Fruit fly (Drosophila melanogaster): ENCODE measurements around the gene Nepl8.

Gene Nepl8

DNA sequence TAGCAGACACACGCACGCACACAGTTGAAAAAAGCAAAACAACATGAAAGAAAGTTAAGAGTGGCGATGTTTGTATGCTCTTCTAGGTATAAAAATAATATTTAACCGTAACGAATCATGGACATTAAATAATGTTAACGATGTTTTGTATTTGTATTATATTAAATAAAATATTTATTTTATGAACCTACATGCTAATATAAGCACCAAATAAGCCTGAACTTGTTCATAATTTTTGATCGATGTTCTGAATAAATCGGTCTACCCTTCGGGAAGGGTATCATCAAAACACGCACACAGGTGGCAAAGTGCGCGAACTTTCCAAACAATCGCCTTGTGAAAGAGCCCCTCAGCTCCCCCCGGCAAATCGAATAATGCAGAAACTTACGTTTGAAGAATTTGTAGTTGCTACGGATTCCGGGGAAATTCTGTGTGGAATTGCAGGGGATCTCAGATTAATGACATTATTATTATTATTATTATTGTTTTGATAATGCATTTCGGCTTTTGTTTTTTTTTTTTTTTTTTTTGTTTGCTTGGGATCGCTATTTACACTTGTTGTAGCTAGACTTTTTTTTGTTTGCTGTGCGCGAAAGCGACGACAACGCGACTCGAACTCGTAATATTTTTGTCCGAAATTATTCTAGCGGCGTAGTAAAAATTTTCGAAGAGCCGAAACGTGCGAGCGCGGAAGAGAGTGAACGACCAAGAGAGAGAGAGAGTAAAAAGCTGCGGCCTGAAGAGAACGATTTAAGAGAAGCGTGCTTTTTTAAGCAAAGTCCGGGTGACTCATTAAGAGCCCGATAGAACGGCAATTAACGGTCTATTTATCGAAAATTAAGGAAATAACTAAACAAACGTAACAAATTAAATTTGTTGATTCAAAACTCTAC is 31.9 kb downstream of the Nepl8 start:
- TF ChIP-seq CTCF (optimal IDR thresholded peaks at IDR 0.05) = no peak
- TF ChIP-seq CG8478 (optimal IDR thresholded peaks at IDR 0.05) = no peak

DNA sequence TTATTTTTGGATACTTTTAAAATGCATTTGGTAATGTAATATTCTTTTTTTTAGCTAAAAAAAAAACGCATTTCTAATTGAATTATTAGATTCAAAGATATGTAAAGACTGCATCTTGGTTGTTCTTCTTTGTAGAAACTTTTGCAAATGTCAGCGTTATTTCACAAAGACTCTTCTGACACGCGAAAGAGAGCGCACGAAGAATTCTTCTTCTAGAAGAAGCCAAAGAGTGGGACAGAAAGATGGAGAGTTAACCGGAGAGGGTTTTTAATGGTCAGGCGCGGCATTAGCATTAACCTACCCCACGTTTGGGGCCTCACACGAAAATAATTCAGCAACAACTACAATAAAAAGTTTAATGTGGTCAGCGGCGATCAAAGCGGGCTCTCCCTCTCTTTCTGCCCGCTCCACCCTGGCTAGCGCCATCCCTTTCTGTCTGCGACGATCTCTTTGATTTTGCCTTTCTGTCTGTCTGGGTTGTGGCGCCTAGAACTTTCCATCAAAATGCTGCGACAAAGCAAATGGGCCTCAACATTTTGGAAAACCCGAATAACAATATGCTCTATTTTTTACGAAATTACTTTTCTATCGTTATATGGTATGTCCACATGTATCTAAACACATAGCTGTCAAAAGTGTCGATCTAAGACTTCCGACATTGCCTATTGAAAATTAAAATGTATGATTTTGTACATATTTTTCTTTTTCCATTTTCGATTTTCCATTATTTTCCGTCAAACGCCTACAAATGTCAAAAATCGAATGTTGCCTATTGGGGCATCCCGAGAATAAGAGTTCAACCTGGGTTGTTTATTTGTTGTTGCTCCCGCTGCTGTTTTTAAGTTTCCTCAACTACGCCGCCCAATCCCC is 32.8 kb downstream of the Nepl8 start:
- TF ChIP-seq CTCF (optimal IDR thresholded peaks at IDR 0.05) (no peak), CG8478 (optimal IDR thresholded peaks at IDR 0.05) (no peak)

DNA sequence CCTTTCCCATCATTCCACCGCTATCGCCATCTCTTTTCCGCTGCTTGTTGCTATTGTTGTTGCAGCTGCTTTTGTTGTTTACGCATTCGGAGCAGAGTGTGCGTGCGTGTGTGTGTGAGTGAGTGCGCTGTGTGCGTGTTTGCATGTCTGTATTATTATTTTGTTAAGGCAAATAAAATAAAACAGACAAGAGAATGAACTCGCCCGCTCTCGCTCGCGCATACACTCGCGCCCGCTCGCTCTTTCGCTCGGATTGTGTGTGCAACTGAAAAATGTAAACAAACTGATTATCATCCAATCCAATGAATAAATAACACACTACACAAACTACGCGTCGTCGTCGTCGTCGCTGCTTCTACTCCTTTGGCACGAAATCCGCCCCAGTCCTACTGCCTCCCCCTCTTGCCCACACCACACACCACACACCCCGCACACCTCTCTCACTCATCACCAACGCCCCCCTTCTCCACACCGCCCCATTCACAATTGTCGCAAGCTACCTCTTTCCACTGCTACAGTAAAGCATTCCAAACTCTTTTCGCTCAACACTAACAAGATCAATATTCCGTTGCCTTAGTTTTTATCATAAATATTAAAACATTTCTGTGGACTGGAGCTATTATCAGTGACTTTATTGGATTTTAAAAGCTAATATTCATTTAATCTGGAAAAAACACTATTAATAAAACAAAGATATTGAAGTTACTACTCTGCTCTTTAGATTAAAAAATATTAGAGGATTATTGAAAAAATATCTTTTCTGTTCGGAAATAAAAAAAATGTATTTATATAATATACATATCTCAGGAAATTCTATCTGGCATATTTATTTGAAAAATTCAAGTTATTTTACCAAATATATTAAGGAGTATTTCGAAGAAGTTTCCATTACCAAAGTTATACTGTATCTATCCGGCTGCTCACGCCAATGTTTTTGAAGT is 33.7 kb downstream of the Nepl8 start:
- no peak for TF ChIP-seq CTCF (optimal IDR thresholded peaks at IDR 0.05)
- TF ChIP-seq CG8478 (optimal IDR thresholded peaks at IDR 0.05) = no peak

DNA sequence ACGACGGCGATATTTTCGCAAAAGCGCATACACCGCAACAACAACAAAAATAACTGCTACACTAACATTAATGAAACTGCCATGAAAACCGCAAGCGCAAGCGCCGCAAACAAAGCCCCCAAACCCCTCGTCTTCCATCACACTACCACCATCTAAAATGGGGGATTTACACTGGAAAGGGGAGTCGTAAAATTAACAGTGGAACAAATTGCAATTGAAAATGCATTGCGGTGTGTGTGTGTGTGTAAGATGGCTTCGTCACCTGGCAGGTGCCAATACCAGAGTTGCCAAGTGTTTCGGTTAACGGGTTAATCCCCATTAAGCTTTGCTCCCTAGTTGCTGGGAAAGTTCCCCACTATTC is 34.3 kb downstream of the Nepl8 start:
- TF ChIP-seq CG8478 (optimal IDR thresholded peaks at IDR 0.05) (no peak), CTCF (optimal IDR thresholded peaks at IDR 0.05) (no peak)

DNA sequence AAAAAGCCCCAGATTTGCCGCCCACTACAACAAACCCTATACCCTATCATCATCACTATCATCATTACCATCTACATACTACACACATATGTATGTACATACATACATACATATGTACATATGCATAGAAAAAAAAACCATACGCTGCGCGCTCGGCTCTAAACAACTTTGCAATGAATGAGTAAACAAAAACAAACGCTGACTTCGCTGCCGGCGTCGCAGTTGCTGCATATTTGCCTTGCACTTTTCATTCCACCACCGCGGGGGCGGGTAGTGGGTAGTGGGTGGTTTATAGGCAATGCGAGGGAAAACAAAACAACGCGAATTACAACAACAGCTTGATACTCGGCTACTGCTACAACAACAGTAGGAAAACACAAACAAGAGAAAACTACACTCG is 35.1 kb downstream of the Nepl8 start:
- TF ChIP-seq CTCF (optimal IDR thresholded peaks at IDR 0.05) (no peak), CG8478 (optimal IDR thresholded peaks at IDR 0.05) (no peak)

- no peak for TF ChIP-seq CG8478 (optimal IDR thresholded peaks at IDR 0.05)
- TF ChIP-seq CTCF (optimal IDR thresholded peaks at IDR 0.05) = no peak
Measured at dm6 chr2L:16525114-16525513, 37.2 kb downstream of the Nepl8 start.

- TF ChIP-seq CG8478 (optimal IDR thresholded peaks at IDR 0.05) (no peak), CTCF (optimal IDR thresholded peaks at IDR 0.05) (no peak)
Measured at dm6 chr2L:16526015-16526518, 38.1 kb downstream of the Nepl8 start.

DNA sequence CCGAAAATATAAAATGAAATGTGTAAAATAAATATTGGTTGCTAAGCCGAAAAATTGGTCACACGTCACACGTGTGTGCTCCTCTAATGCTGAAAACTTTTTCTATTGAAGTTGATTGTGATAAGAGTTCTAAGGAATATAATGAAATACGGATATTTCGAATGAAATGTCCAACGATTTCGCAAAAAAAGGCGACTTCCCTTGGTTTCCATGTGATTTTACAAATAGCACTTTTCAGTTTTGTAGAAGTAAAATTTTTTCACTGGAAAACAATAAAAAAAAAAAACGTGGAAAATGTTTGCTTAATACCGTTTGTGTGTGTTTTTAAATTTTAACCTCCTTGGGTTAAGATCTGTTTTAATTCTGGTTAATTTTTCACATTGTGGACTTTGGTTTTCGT is 38.6 kb downstream of the Nepl8 start:
- TF ChIP-seq CG8478 (optimal IDR thresholded peaks at IDR 0.05) (no peak), CTCF (optimal IDR thresholded peaks at IDR 0.05) (no peak)

DNA sequence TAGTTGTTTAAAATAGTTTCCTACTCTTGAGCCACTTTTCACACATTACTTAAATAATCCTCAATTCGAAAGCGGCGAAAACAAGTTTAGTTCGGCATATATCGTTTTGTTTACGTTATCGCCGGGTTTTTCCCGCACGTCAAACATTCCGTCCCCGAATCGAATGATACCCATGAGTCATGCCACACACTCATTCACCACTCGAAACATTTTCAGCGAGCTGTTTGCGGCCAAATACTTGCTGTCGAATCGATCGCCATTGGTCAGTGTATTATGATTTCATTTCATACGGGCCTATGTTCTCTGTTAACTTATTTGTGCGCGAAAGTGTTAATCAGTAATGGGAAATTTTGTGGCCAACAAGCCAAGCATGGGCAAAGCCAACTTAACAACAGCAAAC is 40.5 kb downstream of the Nepl8 start:
- TF ChIP-seq CTCF (optimal IDR thresholded peaks at IDR 0.05) (no peak), CG8478 (optimal IDR thresholded peaks at IDR 0.05) (no peak)

DNA sequence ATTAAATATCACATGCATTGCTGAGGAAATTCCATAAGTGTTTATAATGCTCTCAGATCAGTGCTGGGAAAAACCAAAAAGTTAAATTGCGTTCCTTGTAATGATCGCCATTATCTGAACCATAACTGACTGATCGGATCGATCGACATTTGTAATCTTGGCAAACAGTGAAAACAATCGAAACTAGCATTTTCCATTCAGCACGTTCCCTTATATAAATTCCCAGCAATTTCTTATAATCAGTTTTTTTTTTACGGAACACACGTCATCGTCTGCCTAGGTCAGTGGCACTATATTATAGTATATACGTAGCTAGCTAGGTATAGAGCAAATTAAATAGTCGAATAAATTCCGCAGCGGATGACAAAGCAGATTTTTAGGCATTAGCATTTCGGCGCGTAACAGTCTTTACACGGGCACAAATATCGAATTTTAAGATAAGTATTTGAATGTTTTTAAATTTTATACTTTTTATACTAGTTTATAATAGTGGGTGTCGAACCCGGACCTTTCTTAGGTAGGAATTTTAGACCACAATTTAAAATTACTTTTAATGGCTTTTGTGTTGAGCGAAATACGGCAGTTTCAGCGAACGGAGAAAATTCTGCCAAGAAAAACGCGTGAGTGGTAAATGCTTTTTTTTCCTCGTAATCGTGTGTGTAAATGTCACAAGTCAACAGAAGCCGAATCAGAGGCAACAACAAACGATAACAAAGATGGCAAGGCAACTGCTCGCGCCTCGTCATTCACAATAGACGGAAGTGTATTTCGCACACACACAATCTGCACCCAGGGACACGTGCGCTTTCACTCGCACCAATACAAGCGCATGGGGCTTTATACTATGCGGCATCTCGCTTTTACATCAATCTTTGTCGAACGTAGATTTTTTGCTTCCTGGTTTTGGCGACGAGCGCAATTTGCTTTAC is 41.8 kb downstream of the Nepl8 start:
- TF ChIP-seq CTCF (optimal IDR thresholded peaks at IDR 0.05) (no peak), CG8478 (optimal IDR thresholded peaks at IDR 0.05) (no peak)

- no peak for TF ChIP-seq CG8478 (optimal IDR thresholded peaks at IDR 0.05)
- no peak for TF ChIP-seq CTCF (optimal IDR thresholded peaks at IDR 0.05)
Measured at dm6 chr2L:16530414-16530771, 42.4 kb downstream of the Nepl8 start.

dm6 chr2L:16530809-16531208 is 42.9 kb downstream of the Nepl8 start:
- TF ChIP-seq CTCF (optimal IDR thresholded peaks at IDR 0.05) (no peak), CG8478 (optimal IDR thresholded peaks at IDR 0.05) (no peak)

DNA sequence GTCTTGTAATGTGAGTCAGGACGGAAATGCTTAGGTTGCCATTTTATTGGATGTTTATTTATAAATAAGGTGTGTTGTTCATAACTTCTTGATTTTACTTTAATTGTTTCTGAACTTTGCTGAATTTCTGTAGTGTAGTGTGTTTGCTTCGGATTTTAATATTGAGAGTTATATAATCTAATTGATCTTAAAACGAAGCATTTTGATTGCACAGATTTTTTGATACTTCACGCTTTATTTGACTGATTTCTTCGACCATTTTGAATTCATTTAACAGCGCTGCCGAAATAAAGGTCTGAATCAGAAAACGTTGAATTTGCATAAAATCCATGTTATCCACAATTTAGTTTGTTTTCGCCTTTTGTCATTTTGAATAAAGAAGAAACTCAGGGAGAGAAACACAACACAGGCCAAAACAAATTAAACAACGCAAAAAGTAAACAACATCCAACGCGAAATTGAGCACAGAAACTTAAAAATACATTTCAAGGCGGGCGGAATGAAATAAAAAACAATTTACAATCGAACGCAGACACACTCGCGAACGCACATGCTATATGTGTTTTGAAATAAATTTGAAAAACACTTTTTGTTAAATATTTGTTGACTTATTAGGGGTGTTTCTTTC is 43.7 kb downstream of the Nepl8 start:
- TF ChIP-seq CG8478 (optimal IDR thresholded peaks at IDR 0.05) (no peak), CTCF (optimal IDR thresholded peaks at IDR 0.05) (no peak)

Data from S2 (cell line).